Worm (Caenorhabditis elegans) whole organism, L4 larva: ENCODE results near the gene Y17G9B.5.

Experiments
- F10B5.3 ChIP-seq: sonication (generic microtip); optimal IDR thresholded peaks from 2 replicates; lab custom pipeline; 2016; ENCODE audit warnings: mild to moderate bottlenecking, missing genetic modification characterization, missing compliant biosample characterization
- T20F7.1 ChIP-seq: fragments of 200-800 bp; sonication (Bioruptor generic); optimal IDR thresholded peaks from 2 replicates; lab custom pipeline; 2018; ENCODE audit warnings: mild to moderate bottlenecking, missing genetic modification characterization, missing compliant biosample characterization
- Y75B8A.6 ChIP-seq: fragments of 200-800 bp; sonication (Bioruptor generic); IDR thresholded peaks from 2 replicates; pipeline ENCODE4 v1.3.6; 2022; ENCODE audit warnings: missing genetic modification reagents, missing genetic modification characterization, missing compliant biosample characterization
- ceh-44 ChIP-seq: fragments of 200-800 bp; sonication (Bioruptor generic); IDR thresholded peaks from 2 replicates; pipeline ENCODE4 v1.3.6; 2022; ENCODE audit warnings: missing genetic modification reagents, missing genetic modification characterization, missing compliant biosample characterization
- ces-1 ChIP-seq: fragments of 150-350 bp; sonication (generic microtip); optimal IDR thresholded peaks from 4 replicates; lab custom pipeline; 2014; ENCODE audit warnings: missing biosample characterization, missing genetic modification reagents, missing genetic modification characterization
- daf-19 ChIP-seq: fragments of 200-800 bp; sonication (Bioruptor generic); conservative IDR thresholded peaks from 2 replicates; pipeline ENCODE4 v1.3.6; 2022; ENCODE audit warnings: missing genetic modification characterization, missing compliant biosample characterization
- daf-8 ChIP-seq: fragments of 200-800 bp; sonication (Bioruptor generic); IDR thresholded peaks from 2 replicates; pipeline ENCODE4 v1.3.6; 2022; ENCODE audit warnings: missing genetic modification characterization, missing compliant biosample characterization
- dpl-1 ChIP-seq: fragments of 150-350 bp; optimal IDR thresholded peaks from 2 replicates; lab custom pipeline; 2014; ENCODE audit warnings: missing biosample characterization, missing genetic modification reagents, missing genetic modification characterization
- duxl-1 ChIP-seq: sonication (generic microtip); optimal IDR thresholded peaks from 2 replicates; lab custom pipeline; 2016; ENCODE audit warnings: mild to moderate bottlenecking, missing genetic modification characterization, moderate library complexity, missing compliant biosample characterization; ENCODE audit not compliant: poor library complexity
- dve-1 ChIP-seq: sonication (generic microtip); optimal IDR thresholded peaks from 2 replicates; lab custom pipeline; 2017; ENCODE audit warnings: antibody characterized with exemption, mild to moderate bottlenecking, missing genetic modification characterization, missing compliant biosample characterization; ENCODE audit not compliant: insufficient read depth
- hif-1 ChIP-seq, 2 experiments: sonication (generic microtip); optimal IDR thresholded peaks; 2 replicates each; lab custom pipeline; 2016 to 2017; ENCODE audit warnings: missing compliant biosample characterization in 2 of 2, missing genetic modification characterization in 2 of 2, missing genetic modification reagents in 2 of 2, missing genotype in 2 of 2, mild to moderate bottlenecking in 1 of 2
- hlh-11 ChIP-seq: fragments of 200-800 bp; sonication (Bioruptor generic); optimal IDR thresholded peaks from 2 replicates; lab custom pipeline; 2018; ENCODE audit warnings: mild to moderate bottlenecking, missing genetic modification characterization, missing compliant biosample characterization
- hlh-30 ChIP-seq: sonication (generic microtip); optimal IDR thresholded peaks from 2 replicates; lab custom pipeline; 2017; ENCODE audit warnings: antibody characterized with exemption, mild to moderate bottlenecking, missing genetic modification characterization, missing compliant biosample characterization; ENCODE audit not compliant: insufficient read depth
- lim-7 ChIP-seq: fragments of 200-800 bp; sonication (Bioruptor generic); IDR thresholded peaks from 2 replicates; pipeline ENCODE4 v1.3.6; 2022; ENCODE audit warnings: missing genetic modification characterization, missing compliant biosample characterization
- lin-15B ChIP-seq: fragments of 150-350 bp; sonication (generic microtip); optimal IDR thresholded peaks from 3 replicates; lab custom pipeline; 2014; ENCODE audit warnings: missing biosample characterization, missing genetic modification characterization
- lin-29 ChIP-seq: fragments of 200-800 bp; sonication (Bioruptor generic); IDR thresholded peaks from 2 replicates; pipeline ENCODE4 v1.3.6; 2022; ENCODE audit warnings: missing genetic modification reagents, missing genetic modification characterization, missing compliant biosample characterization
- lir-3 ChIP-seq: sonication (generic microtip); optimal IDR thresholded peaks from 2 replicates; lab custom pipeline; 2016; ENCODE audit warnings: mild to moderate bottlenecking, missing genetic modification characterization, missing compliant biosample characterization
- mdt-29 ChIP-seq: fragments of 200-800 bp; sonication (Bioruptor generic); IDR thresholded peaks from 2 replicates; pipeline ENCODE4 v1.3.6; 2022; ENCODE audit warnings: missing genetic modification reagents, missing genetic modification characterization, missing compliant biosample characterization
- mep-1 ChIP-seq: fragments of 150-350 bp; sonication (generic microtip); optimal IDR thresholded peaks from 3 replicates; lab custom pipeline; 2014; ENCODE audit warnings: missing biosample characterization, missing genetic modification characterization
- nhr-10 ChIP-seq: fragments of 150-350 bp; optimal IDR thresholded peaks from 2 replicates; lab custom pipeline; 2014; ENCODE audit warnings: missing biosample characterization, missing genetic modification characterization
- nhr-237 ChIP-seq: sonication (generic microtip); optimal IDR thresholded peaks from 2 replicates; lab custom pipeline; 2017; ENCODE audit warnings: missing biosample characterization, missing genetic modification characterization
- nhr-28 ChIP-seq: fragments of 150-350 bp; optimal IDR thresholded peaks from 2 replicates; lab custom pipeline; 2014; ENCODE audit warnings: missing biosample characterization, missing genetic modification characterization
- nhr-76 ChIP-seq: fragments of 150-350 bp; optimal IDR thresholded peaks from 2 replicates; lab custom pipeline; 2014; ENCODE audit warnings: missing biosample characterization, missing genetic modification characterization
- pqm-1 ChIP-seq: sonication (generic microtip); optimal IDR thresholded peaks from 2 replicates; lab custom pipeline; 2017; ENCODE audit warnings: missing biosample characterization, missing genetic modification characterization
- snpc-1.2 ChIP-seq: fragments of 200-800 bp; sonication (Bioruptor generic); IDR thresholded peaks from 2 replicates; pipeline ENCODE4 v1.3.6; 2022; ENCODE audit warnings: missing genetic modification reagents, missing genetic modification characterization, missing compliant biosample characterization
- spr-3 ChIP-seq: fragments of 200-800 bp; sonication (Bioruptor generic); optimal IDR thresholded peaks from 2 replicates; lab custom pipeline; 2018; ENCODE audit warnings: mild to moderate bottlenecking, missing genetic modification characterization, missing compliant biosample characterization
- tag-97 ChIP-seq: fragments of 200-800 bp; sonication (Bioruptor generic); IDR thresholded peaks from 2 replicates; pipeline ENCODE4 v1.3.6; 2022; ENCODE audit warnings: missing genetic modification characterization, missing compliant biosample characterization
- tra-1 ChIP-seq: fragments of 200-800 bp; sonication (Bioruptor generic); IDR thresholded peaks from 2 replicates; pipeline ENCODE4 v1.3.6; 2022; ENCODE audit warnings: missing genetic modification reagents, missing genetic modification characterization, missing compliant biosample characterization
- unc-39 ChIP-seq: sonication (generic microtip); optimal IDR thresholded peaks from 2 replicates; lab custom pipeline; 2017; ENCODE audit warnings: missing biosample characterization, missing genetic modification characterization
- unc-62 ChIP-seq, 3 experiments: fragments of 150-350 bp in 1 of 3; sonication (generic microtip); optimal IDR thresholded peaks in 2 of 3; peaks in 1 of 3; 1 replicate in 1 of 3; 2 replicates in 2 of 3; lab custom pipeline; 2014 to 2017; ENCODE audit warnings: missing biosample characterization in 3 of 3, missing genetic modification characterization in 3 of 3, missing genetic modification reagents in 3 of 3, missing genotype in 1 of 3
- ztf-11 ChIP-seq: fragments of 150-350 bp; optimal IDR thresholded peaks from 2 replicates; lab custom pipeline; 2014; ENCODE audit warnings: missing biosample characterization, missing genetic modification characterization

Gene Y17G9B.5

ce11 chrIV:4764422-4764821, 14.4 kb downstream of the Y17G9B.5 start, which contains the start of gene npp-26:
Gene npp-26, plus strand, starts transcription at chrIV:4764722.
- TF ChIP-seq T20F7.1 (GFP tag; lab: Kevin White, UChicago) (no peak), unc-62 (GFP tag; optimal IDR thresholded peaks at IDR 0.05 in 1 of 2; lab: Kevin White, UChicago) (peak in 1 of 2 experiments; percentile 14), unc-62 (tag; optimal IDR thresholded peaks at IDR 0.05; lab: Kevin White, UChicago) (no peak)

ce11 chrIV:4771792-4772191, 21.8 kb downstream of the Y17G9B.5 start, which contains the start of gene R11E3.2:
Gene R11E3.2, plus strand, starts transcription at chrIV:4772092.
- no peak for TF ChIP-seq snpc-1.2
- peak; percentile 28 for TF ChIP-seq pqm-1

ce11 chrIV:4776001-4776400, 26.0 kb downstream of the Y17G9B.5 start, which contains the start of gene R11E3.19:
Gene R11E3.19, minus strand, starts transcription at chrIV:4776101.
- TF ChIP-seq lin-15B (tag; lab: Kevin White, UChicago) = no peak
- no peak for TF ChIP-seq unc-39
- no peak for TF ChIP-seq dpl-1 (GFP tag; lab: Kevin White, UChicago)
- no peak for TF ChIP-seq ceh-44
- TF ChIP-seq hif-1 (tag; optimal IDR thresholded peaks at IDR 0.05; lab: Kevin White, UChicago) = no peak
- TF ChIP-seq lin-29 (GFP tag; lab: Robert Waterston, UW) = no peak
- TF ChIP-seq tag-97 (GFP tag; lab: Robert Waterston, UW) = no peak
- TF ChIP-seq lir-3 (tag; lab: Kevin White, UChicago) = no peak
- TF ChIP-seq tra-1 (GFP tag; lab: Robert Waterston, UW) = no peak
- no peak for TF ChIP-seq mep-1 (tag; lab: Kevin White, UChicago)
- no peak for TF ChIP-seq hlh-30
- TF ChIP-seq nhr-237 (tag; lab: Kevin White, UChicago) = no peak
- no peak for TF ChIP-seq lim-7 (GFP tag; lab: Robert Waterston, UW)
- no peak for TF ChIP-seq F10B5.3 (tag; lab: Kevin White, UChicago)
- no peak for TF ChIP-seq duxl-1 (tag; lab: Kevin White, UChicago)
- TF ChIP-seq hlh-11 (tag; lab: Kevin White, UChicago) = no peak
- TF ChIP-seq spr-3 (GFP tag; lab: Kevin White, UChicago) = no peak
- TF ChIP-seq, all 104 proteins: peak for 0

- TF ChIP-seq daf-8 (no peak), ztf-11 (tag; lab: Kevin White, UChicago) (no peak), mdt-29 (GFP tag; lab: Robert Waterston, UW) (no peak), dve-1 (tag; lab: Kevin White, UChicago) (no peak), nhr-76 (tag; lab: Kevin White, UChicago) (no peak), ces-1 (GFP tag; lab: Kevin White, UChicago) (no peak), nhr-10 (no peak), tra-1 (GFP tag; lab: Robert Waterston, UW) (no peak), daf-19 (GFP tag; lab: Robert Waterston, UW) (no peak)
- TF ChIP-seq, all 104 proteins: peak for 0
Observed at ce11 chrIV:4776501-4776900, 26.5 kb downstream of the Y17G9B.5 start.

ce11 chrIV:4780129-4780528, 30.1 kb downstream of the Y17G9B.5 start, which contains the start of gene set-15:
Gene set-15, minus strand, starts transcription at chrIV:4780229.
- TF ChIP-seq unc-62 (GFP tag; optimal IDR thresholded peaks at IDR 0.05 in 1 of 2; lab: Kevin White, UChicago) = no peak
- TF ChIP-seq unc-62 (tag; optimal IDR thresholded peaks at IDR 0.05; lab: Kevin White, UChicago) = no peak
- no peak for TF ChIP-seq nhr-28 (tag; lab: Kevin White, UChicago)
- no peak for TF ChIP-seq Y75B8A.6 (GFP tag; lab: Robert Waterston, UW)
- no peak for TF ChIP-seq lir-3 (tag; lab: Kevin White, UChicago)
